Worm (Caenorhabditis elegans) whole organism, L4 larva: ENCODE measurements around the gene F55D1.1.

Experiments used
- mdl-1 ChIP-seq, 2 experiments: fragments of 150-350 bp in 1 of 2; sonication (generic microtip) in 1 of 2; optimal IDR thresholded peaks; 2 replicates each; lab custom pipeline; 2014 to 2017; ENCODE audit warnings: missing biosample characterization in 2 of 2, missing genetic modification characterization in 2 of 2
- saeg-2 ChIP-seq: fragments of 200-800 bp; sonication (Bioruptor generic); IDR thresholded peaks from 2 replicates; pipeline ENCODE4 v1.3.6; 2022; ENCODE audit warnings: missing genetic modification reagents, missing genetic modification characterization, missing compliant biosample characterization
- tra-1 ChIP-seq: fragments of 200-800 bp; sonication (Bioruptor generic); IDR thresholded peaks from 2 replicates; pipeline ENCODE4 v1.3.6; 2022; ENCODE audit warnings: missing genetic modification reagents, missing genetic modification characterization, missing compliant biosample characterization
- unc-62 ChIP-seq, 3 experiments: fragments of 150-350 bp in 1 of 3; sonication (generic microtip); optimal IDR thresholded peaks in 2 of 3; peaks in 1 of 3; 1 replicate in 1 of 3; 2 replicates in 2 of 3; lab custom pipeline; 2014 to 2017; ENCODE audit warnings: missing biosample characterization in 3 of 3, missing genetic modification characterization in 3 of 3, missing genetic modification reagents in 3 of 3, missing genotype in 1 of 3
- zag-1 ChIP-seq: fragments of 150-350 bp; optimal IDR thresholded peaks from 2 replicates; lab custom pipeline; 2014; ENCODE audit warnings: missing biosample characterization, missing genetic modification characterization

- TF ChIP-seq mdl-1 (tag; optimal IDR thresholded peaks at IDR 0.05; lab: Kevin White, UChicago) (peak in 1 of 2 experiments; percentile 73), zag-1 (no peak), tra-1 (GFP tag; lab: Robert Waterston, UW) (peak; percentile 88), saeg-2 (no peak), unc-62 (GFP tag; optimal IDR thresholded peaks at IDR 0.05 in 1 of 2; lab: Kevin White, UChicago) (peak in 1 of 2 experiments; percentile 4), unc-62 (tag; optimal IDR thresholded peaks at IDR 0.05; lab: Kevin White, UChicago) (no peak)
Measured at ce11 chrX:5467308-5467707, 22.3 kb upstream of the F55D1.1 start.
